Fruit fly (Drosophila melanogaster): ENCODE data around the gene Hez.

The Hez gene

DNA sequence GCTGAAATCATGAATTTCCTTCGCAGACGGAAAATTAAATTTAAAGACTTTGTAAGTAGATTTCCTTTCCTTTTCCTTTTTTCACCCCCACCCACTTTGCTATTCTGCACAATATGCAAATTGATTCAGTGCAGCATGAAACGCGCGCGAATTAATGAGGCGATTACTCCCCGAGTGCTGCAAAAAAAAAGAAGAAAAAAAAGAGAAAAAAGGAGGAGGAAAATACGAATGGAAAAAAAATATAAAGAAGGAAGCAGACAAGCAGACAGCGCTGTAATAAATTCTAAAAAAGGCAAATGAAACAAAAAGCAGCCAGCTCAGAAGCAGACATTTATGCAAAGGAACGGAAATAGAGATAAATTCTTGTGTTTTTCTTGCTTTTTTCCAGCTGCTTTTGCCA is 45.8 kb downstream of the Hez start:
- TF ChIP-seq Ets98B (GFP tag; IDR thresholded peaks at IDR 0.05), result peak; percentile 65
- peak; percentile 97 for TF ChIP-seq gl (tag; optimal IDR thresholded peaks at IDR 0.05)
- peak; percentile 43 for TF ChIP-seq EcR (GFP tag; optimal IDR thresholded peaks at IDR 0.05)
- TF ChIP-seq CG15710 (tag; optimal IDR thresholded peaks at IDR 0.05), result peak; percentile 73
- peak; percentile 47; the same call in 1 of the 2 replicates for TF ChIP-seq rn (GFP tag; IDR thresholded peaks at IDR 0.05)
- TF ChIP-seq CG8159 (tag; optimal IDR thresholded peaks at IDR 0.05), result peak; percentile 84
- TF ChIP-seq CG4496 (GFP tag; IDR thresholded peaks at IDR 0.05), result peak; percentile 81; the same call in 2 of the 3 replicates
- TF ChIP-seq CG12605 (GFP tag; IDR thresholded peaks at IDR 0.05), result peak; percentile 93
- peak; percentile 55; the same call in 2 of the 3 replicates for TF ChIP-seq fd96Ca (GFP tag; IDR thresholded peaks at IDR 0.05)
- no peak for TF ChIP-seq Snoo (tag; optimal IDR thresholded peaks at IDR 0.05)
- peak; percentile 76 for TF ChIP-seq CG34367 (tag; optimal IDR thresholded peaks at IDR 0.05)
- TF ChIP-seq CG9948 (tag; optimal IDR thresholded peaks at IDR 0.05), result peak; percentile 73
- TF ChIP-seq CG13204 (GFP tag; optimal IDR thresholded peaks at IDR 0.05), result peak; percentile 85
- peak; percentile 82 for TF ChIP-seq Pif1B (GFP tag; optimal IDR thresholded peaks at IDR 0.05)
- peak; percentile 91 for TF ChIP-seq Pif1A (GFP tag; optimal IDR thresholded peaks at IDR 0.05)
- peak; percentile 90 for TF ChIP-seq CG14655 (GFP tag; optimal IDR thresholded peaks at IDR 0.05)
- TF ChIP-seq CG10348 (GFP tag; IDR thresholded peaks at IDR 0.05), result no peak
- TF ChIP-seq CG17806 (tag; optimal IDR thresholded peaks at IDR 0.05), result peak; percentile 74
- peak; percentile 69 for TF ChIP-seq CG8301 (tag; optimal IDR thresholded peaks at IDR 0.05)
- TF ChIP-seq CG32121 (GFP tag; IDR thresholded peaks at IDR 0.05), result no peak
- peak; percentile 46 for TF ChIP-seq D1 (tag; optimal IDR thresholded peaks at IDR 0.05)

DNA sequence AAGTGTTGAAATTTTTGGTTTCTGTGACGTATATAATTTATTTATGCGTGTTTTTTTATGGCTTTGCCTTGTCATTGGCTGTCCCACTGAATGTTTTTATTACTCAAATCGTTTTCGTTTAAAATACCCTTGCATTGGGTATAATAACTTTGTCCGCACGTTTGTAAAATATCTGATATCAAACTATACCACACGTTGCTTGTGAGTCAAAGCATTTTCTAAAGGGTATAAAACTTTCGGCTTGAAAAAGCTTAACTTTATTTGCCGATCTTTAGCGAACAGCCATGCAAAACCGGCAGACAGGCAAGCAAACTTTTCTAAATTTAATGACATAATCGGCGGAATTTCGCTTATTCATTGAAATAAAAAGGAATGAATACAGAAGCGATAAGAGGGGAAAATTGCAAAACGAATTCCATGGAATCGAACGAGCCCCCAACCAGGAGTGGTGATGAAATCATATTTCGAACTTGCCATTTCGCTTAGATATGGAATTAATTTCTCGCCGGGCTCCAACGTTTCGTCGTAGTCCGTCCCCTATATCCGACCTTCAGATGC is 47.0 kb downstream of the Hez start:
- peak; percentile 1 for TF ChIP-seq Pif1A (GFP tag; optimal IDR thresholded peaks at IDR 0.05)
- TF ChIP-seq fd96Ca (GFP tag; IDR thresholded peaks at IDR 0.05), result 0 out of 3 replicates have a peak, but pooled peaks have one; percentile 25
- no peak for TF ChIP-seq CG13204 (GFP tag; optimal IDR thresholded peaks at IDR 0.05)

DNA sequence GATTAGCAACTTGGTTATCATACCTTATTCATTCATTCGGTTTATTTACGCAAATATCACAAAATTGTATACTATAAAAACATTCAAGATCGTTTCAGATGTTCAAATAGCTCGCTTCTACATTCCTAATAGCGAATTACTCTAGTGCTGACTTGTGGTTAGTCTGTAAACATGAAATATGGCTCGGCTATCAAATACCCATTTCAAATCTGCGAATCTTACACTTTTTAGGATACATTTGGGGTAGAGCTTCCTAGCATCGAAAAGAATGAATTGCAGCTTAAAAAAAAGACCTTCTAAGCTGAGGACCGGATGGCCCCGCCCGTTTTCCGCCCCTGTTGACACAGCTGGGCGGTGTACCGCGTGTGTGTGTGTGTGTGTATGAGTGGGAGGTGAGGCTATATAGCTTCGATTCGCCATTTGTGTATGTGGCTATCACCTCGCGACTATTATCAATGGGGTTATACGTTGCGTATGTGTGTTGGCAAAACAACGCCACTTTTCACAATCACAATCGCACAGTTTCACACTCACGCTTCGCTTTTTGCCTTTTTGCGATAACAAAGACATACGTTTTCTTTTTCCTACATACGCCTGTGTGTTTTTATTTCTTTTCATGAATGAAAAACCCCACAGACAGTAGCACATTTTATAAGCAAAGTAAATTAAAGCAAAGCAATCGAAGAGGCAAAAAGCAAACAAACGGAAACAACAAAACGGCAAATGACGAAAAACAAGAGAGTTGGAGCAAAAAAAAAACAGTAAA is 47.8 kb downstream of the Hez start:
- TF ChIP-seq Pif1A (GFP tag; optimal IDR thresholded peaks at IDR 0.05) (no peak), CG15710 (tag; optimal IDR thresholded peaks at IDR 0.05) (no peak), Pif1B (GFP tag; optimal IDR thresholded peaks at IDR 0.05) (no peak), gl (tag; optimal IDR thresholded peaks at IDR 0.05) (peak; percentile 44), CG9948 (tag; optimal IDR thresholded peaks at IDR 0.05) (no peak), CG14655 (GFP tag; optimal IDR thresholded peaks at IDR 0.05) (no peak), Snoo (tag; optimal IDR thresholded peaks at IDR 0.05) (no peak), CG17806 (tag; optimal IDR thresholded peaks at IDR 0.05) (no peak), Ets98B (GFP tag; IDR thresholded peaks at IDR 0.05) (no peak), rn (GFP tag; IDR thresholded peaks at IDR 0.05) (no peak), CG10348 (GFP tag; IDR thresholded peaks at IDR 0.05) (no peak), CG12605 (GFP tag; IDR thresholded peaks at IDR 0.05) (no peak; the same call in 1 of the 2 replicates), CG4496 (GFP tag; IDR thresholded peaks at IDR 0.05) (0 out of 3 replicates have a peak, but pooled peaks have one; percentile 25), CG8301 (tag; optimal IDR thresholded peaks at IDR 0.05) (peak; percentile 29), D1 (tag; optimal IDR thresholded peaks at IDR 0.05) (no peak), CG32121 (GFP tag; IDR thresholded peaks at IDR 0.05) (no peak), CG8159 (tag; optimal IDR thresholded peaks at IDR 0.05) (peak; percentile 26), EcR (GFP tag; optimal IDR thresholded peaks at IDR 0.05) (peak; percentile 33), fd96Ca (GFP tag; IDR thresholded peaks at IDR 0.05) (no peak), CG34367 (tag; optimal IDR thresholded peaks at IDR 0.05) (peak; percentile 28), CG13204 (GFP tag; optimal IDR thresholded peaks at IDR 0.05) (peak; percentile 24)

DNA sequence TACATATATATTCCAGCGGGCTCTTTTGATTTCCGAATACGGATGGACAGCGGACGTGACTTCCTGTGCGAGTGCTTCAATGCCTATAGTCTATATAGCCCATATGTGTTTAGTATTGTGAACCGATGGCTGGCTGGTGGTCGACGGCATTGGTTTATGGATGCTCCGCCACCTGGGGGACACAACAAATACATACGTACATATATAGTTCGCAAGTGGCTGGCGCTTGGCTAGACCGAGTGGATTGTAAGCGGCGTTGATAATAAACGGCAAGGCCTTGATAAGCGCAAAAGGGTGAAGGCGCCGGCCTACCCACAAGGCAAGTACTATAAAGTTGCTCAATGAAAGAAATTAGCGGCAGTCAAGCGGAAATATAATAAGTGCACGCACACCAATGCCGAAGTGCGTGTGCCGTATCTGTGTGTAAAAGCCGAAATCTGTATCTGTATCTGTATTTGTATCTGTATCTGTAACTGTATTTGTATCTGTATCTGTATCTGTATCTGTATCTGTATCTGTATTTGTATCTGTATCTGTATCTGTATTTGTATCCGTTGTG is 48.5 kb downstream of the Hez start:
- no peak for TF ChIP-seq CG8301 (tag; optimal IDR thresholded peaks at IDR 0.05)
- peak; percentile 26 for TF ChIP-seq EcR (GFP tag; optimal IDR thresholded peaks at IDR 0.05)

Measured in whole organism, pupa.